Worm (Caenorhabditis elegans): ENCODE results near the gene H10D18.1.

DNA sequence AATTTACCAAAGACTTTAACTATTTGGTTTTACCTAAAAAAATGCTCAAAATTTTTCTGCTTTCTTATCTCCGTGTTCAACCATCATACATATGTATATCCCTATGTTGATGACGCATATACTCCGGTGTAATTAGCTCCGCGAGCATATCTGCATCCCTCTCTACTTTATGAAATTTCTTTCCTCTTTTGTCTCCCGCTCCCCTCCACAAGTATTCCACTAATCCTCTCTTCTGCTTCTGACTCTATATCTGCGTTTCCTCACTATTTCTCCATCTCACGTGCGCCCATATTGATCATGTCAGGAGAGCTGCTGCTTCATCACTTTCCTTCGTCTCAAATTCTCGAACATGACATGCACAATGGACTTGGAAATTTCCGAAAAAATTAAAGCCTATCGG, at the start of gene H10D18.1:
- no peak for TF ChIP-seq klf-2 (GFP tag; conservative IDR thresholded peaks at IDR 0.05)
- no peak for TF ChIP-seq flt-1 (GFP tag; IDR thresholded peaks at IDR 0.05)
- no peak for TF ChIP-seq T22C8.4 (GFP tag; IDR thresholded peaks at IDR 0.05)
- no peak for TF ChIP-seq ztf-23 (GFP tag; IDR thresholded peaks at IDR 0.05)
- no peak for TF ChIP-seq cog-1 (tag; optimal IDR thresholded peaks at IDR 0.05)
- no peak for TF ChIP-seq ztf-29 (GFP tag; IDR thresholded peaks at IDR 0.05)
- no peak for TF ChIP-seq tab-1 (GFP tag; IDR thresholded peaks at IDR 0.05)
- no peak for TF ChIP-seq ref-1 (GFP tag; conservative IDR thresholded peaks at IDR 0.05)
- TF ChIP-seq med-1 (GFP tag; optimal IDR thresholded peaks at IDR 0.05; ENCODE audit: insufficient read depth): no peak
